Fruit fly (Drosophila melanogaster) whole organism, prepupa: Measurements from ENCODE around the gene mew.

ENCODE experiments used
- CG10631 ChIP-seq: fragments of 200-800 bp; sonication (Bioruptor generic); optimal IDR thresholded peaks from 2 replicates; lab custom pipeline; 2016; ENCODE audit warnings: missing biosample characterization, missing genetic modification characterization
- CG10669 ChIP-seq: fragments of 200-800 bp; sonication (Bioruptor generic); optimal IDR thresholded peaks from 3 replicates; lab custom pipeline; 2018; ENCODE audit warnings: missing biosample characterization, mild to moderate bottlenecking, missing genetic modification characterization, moderate library complexity
- CG16779 ChIP-seq: fragments of 200-800 bp; sonication (Bioruptor generic); optimal IDR thresholded peaks from 3 replicates; lab custom pipeline; 2017; ENCODE audit warnings: missing biosample characterization, mild to moderate bottlenecking, missing genetic modification characterization
- CG31627 ChIP-seq: fragments of 200-800 bp; sonication (Bioruptor generic); optimal IDR thresholded peaks from 3 replicates; lab custom pipeline; 2016; ENCODE audit warnings: missing biosample characterization, missing genetic modification characterization
- CG32006 ChIP-seq: fragments of 200-800 bp; sonication (Bioruptor generic); optimal IDR thresholded peaks from 3 replicates; lab custom pipeline; 2017; ENCODE audit warnings: missing biosample characterization, mild to moderate bottlenecking, missing genetic modification characterization
- CG34406 ChIP-seq: fragments of 200-800 bp; sonication (Bioruptor generic); optimal IDR thresholded peaks from 3 replicates; lab custom pipeline; 2016; ENCODE audit warnings: missing biosample characterization, missing genetic modification characterization
- CG3919 ChIP-seq: fragments of 200-800 bp; sonication (Bioruptor generic); optimal IDR thresholded peaks from 3 replicates; lab custom pipeline; 2016; ENCODE audit warnings: missing biosample characterization, missing genetic modification characterization
- CG6163 ChIP-seq: fragments of 200-800 bp; sonication (Bioruptor generic); IDR thresholded peaks from 3 replicates; pipeline ENCODE4 v1.3.6; 2022; ENCODE audit warnings: missing biosample characterization, missing genetic modification characterization
- CG6276 ChIP-seq: fragments of 200-800 bp; sonication (Bioruptor generic); optimal IDR thresholded peaks from 2 replicates; lab custom pipeline; 2017; ENCODE audit warnings: missing biosample characterization, mild to moderate bottlenecking, missing genetic modification characterization
- CG6808 ChIP-seq: fragments of 200-800 bp; sonication (Bioruptor generic); optimal IDR thresholded peaks from 3 replicates; lab custom pipeline; 2017; ENCODE audit warnings: missing biosample characterization, missing genetic modification characterization, mild to moderate bottlenecking, moderate library complexity, missing genetic modification reagents
- CG7368 ChIP-seq: fragments of 200-800 bp; sonication (Bioruptor generic); optimal IDR thresholded peaks from 3 replicates; lab custom pipeline; 2016; ENCODE audit warnings: missing biosample characterization, missing genetic modification characterization
- CG8119 ChIP-seq: fragments of 200-800 bp; sonication (Bioruptor generic); IDR thresholded peaks from 3 replicates; pipeline ENCODE4 v1.3.6; 2022; ENCODE audit warnings: missing biosample characterization, missing genetic modification characterization
- CG8319 ChIP-seq: fragments of 200-800 bp; sonication (Bioruptor generic); optimal IDR thresholded peaks from 3 replicates; lab custom pipeline; 2016; ENCODE audit warnings: missing biosample characterization, missing genetic modification characterization
- CG8632 ChIP-seq: fragments of 200-800 bp; sonication (Bioruptor generic); optimal IDR thresholded peaks from 3 replicates; lab custom pipeline; 2016; ENCODE audit warnings: missing biosample characterization, missing genetic modification characterization
- CG9139 ChIP-seq: fragments of 200-800 bp; sonication (Bioruptor generic); optimal IDR thresholded peaks from 3 replicates; lab custom pipeline; 2017; ENCODE audit warnings: missing biosample characterization, mild to moderate bottlenecking, missing genetic modification characterization
- Eip75B ChIP-seq: fragments of 200-800 bp; sonication (Bioruptor generic); optimal IDR thresholded peaks from 3 replicates; lab custom pipeline; 2016; ENCODE audit warnings: missing biosample characterization, missing genetic modification characterization
- Eip78C ChIP-seq: fragments of 200-800 bp; sonication (Bioruptor generic); peaks from one replicate; lab custom pipeline; 2016; ENCODE audit warnings: missing biosample characterization, missing genetic modification characterization
- Eip93F ChIP-seq: fragments of 200-800 bp; sonication (Bioruptor generic); optimal IDR thresholded peaks from 2 replicates; lab custom pipeline; 2016; ENCODE audit warnings: missing biosample characterization, mild to moderate bottlenecking, missing genetic modification characterization
- Ets21C ChIP-seq: fragments of 200-800 bp; sonication (Bioruptor generic); optimal IDR thresholded peaks from 3 replicates; lab custom pipeline; 2016; ENCODE audit warnings: missing biosample characterization, missing genetic modification characterization
- Ets96B ChIP-seq: fragments of 200-800 bp; optimal IDR thresholded peaks from 2 replicates; lab custom pipeline; 2019; ENCODE audit warnings: missing biosample characterization, mild to moderate bottlenecking, missing genetic modification characterization, moderate library complexity
- Gug ChIP-seq: fragments of 200-800 bp; sonication (Bioruptor generic); IDR thresholded peaks from 2 replicates; pipeline ENCODE4 v1.3.6; 2022; ENCODE audit warnings: missing biosample characterization, missing genetic modification characterization
- Hr38 ChIP-seq: sonication (Bioruptor generic); optimal IDR thresholded peaks from 2 replicates; lab custom pipeline; 2016; ENCODE audit warnings: missing biosample characterization, missing genetic modification characterization
- Hr39 ChIP-seq: fragments of 200-800 bp; sonication (Bioruptor generic); optimal IDR thresholded peaks from 2 replicates; lab custom pipeline; 2016; ENCODE audit warnings: missing biosample characterization, missing genetic modification characterization
- Hr4 ChIP-seq: fragments of 200-800 bp; sonication (Bioruptor generic); optimal IDR thresholded peaks from 3 replicates; lab custom pipeline; 2016; ENCODE audit warnings: missing biosample characterization, missing genetic modification characterization
- Met ChIP-seq: fragments of 200-800 bp; sonication (Bioruptor generic); optimal IDR thresholded peaks from 3 replicates; lab custom pipeline; 2016; ENCODE audit warnings: missing biosample characterization, missing genetic modification characterization
- Sox102F ChIP-seq: fragments of 200-800 bp; sonication (Bioruptor generic); optimal IDR thresholded peaks from 2 replicates; lab custom pipeline; 2016; ENCODE audit warnings: missing biosample characterization, mild to moderate bottlenecking, missing genetic modification characterization
- Sox14 ChIP-seq: fragments of 200-800 bp; sonication (Bioruptor generic); optimal IDR thresholded peaks from 3 replicates; lab custom pipeline; 2016; ENCODE audit warnings: missing biosample characterization, missing genetic modification characterization
- Sox15 ChIP-seq: fragments of 200-800 bp; sonication (Bioruptor generic); optimal IDR thresholded peaks from 3 replicates; lab custom pipeline; 2016; ENCODE audit warnings: missing biosample characterization, missing genetic modification characterization
- achi ChIP-seq: fragments of 200-800 bp; sonication (Bioruptor generic); optimal IDR thresholded peaks from 3 replicates; lab custom pipeline; 2016; ENCODE audit warnings: missing biosample characterization, missing genetic modification characterization
- acj6 ChIP-seq: fragments of 200-800 bp; sonication (Bioruptor generic); optimal IDR thresholded peaks from 3 replicates; lab custom pipeline; 2016; ENCODE audit warnings: missing biosample characterization, missing genetic modification characterization
- dsx ChIP-seq: fragments of 200-800 bp; optimal IDR thresholded peaks from 3 replicates; lab custom pipeline; 2019; ENCODE audit warnings: missing biosample characterization, mild to moderate bottlenecking, missing genetic modification characterization, moderate library complexity; ENCODE audit not compliant: poor library complexity, severe bottlenecking
- eg ChIP-seq: fragments of 200-800 bp; sonication (Bioruptor generic); IDR thresholded peaks from 3 replicates; pipeline ENCODE4 v1.3.6; 2022; ENCODE audit warnings: missing biosample characterization, missing genetic modification characterization
- esn ChIP-seq: fragments of 200-800 bp; sonication (Bioruptor generic); optimal IDR thresholded peaks from 2 replicates; lab custom pipeline; 2016; ENCODE audit warnings: missing biosample characterization, mild to moderate bottlenecking, missing genetic modification characterization, moderate library complexity
- fd59A ChIP-seq: fragments of 200-800 bp; sonication (Bioruptor generic); optimal IDR thresholded peaks from 2 replicates; lab custom pipeline; 2017; ENCODE audit warnings: missing biosample characterization, mild to moderate bottlenecking, missing genetic modification characterization, missing genetic modification reagents
- fd85E ChIP-seq: fragments of 200-800 bp; sonication (Bioruptor generic); optimal IDR thresholded peaks from 3 replicates; lab custom pipeline; 2016; ENCODE audit warnings: missing biosample characterization, missing genetic modification characterization
- fkh ChIP-seq: fragments of 200-800 bp; sonication (Bioruptor generic); optimal IDR thresholded peaks from 3 replicates; lab custom pipeline; 2017; ENCODE audit warnings: missing biosample characterization, mild to moderate bottlenecking, missing genetic modification characterization, moderate library complexity
- lz ChIP-seq: fragments of 200-800 bp; sonication (Bioruptor generic); optimal IDR thresholded peaks from 3 replicates; lab custom pipeline; 2016; ENCODE audit warnings: missing biosample characterization, missing genetic modification characterization
- net ChIP-seq: fragments of 200-800 bp; sonication (Bioruptor generic); optimal IDR thresholded peaks from 3 replicates; lab custom pipeline; 2016; ENCODE audit warnings: missing biosample characterization, missing genetic modification characterization
- salr ChIP-seq, 2 experiments: fragments of 200-800 bp; sonication (Bioruptor generic); optimal IDR thresholded peaks; 3 replicates each; lab custom pipeline; 2016 to 2018; ENCODE audit warnings: missing biosample characterization in 2 of 2, missing genetic modification characterization in 2 of 2, mild to moderate bottlenecking in 1 of 2
- spab ChIP-seq: fragments of 200-800 bp; sonication (Bioruptor generic); optimal IDR thresholded peaks from 2 replicates; lab custom pipeline; 2017; ENCODE audit warnings: missing biosample characterization, mild to moderate bottlenecking, missing genetic modification characterization, missing genetic modification reagents
- ss ChIP-seq, 2 experiments: fragments of 200-800 bp; sonication (Bioruptor generic); optimal IDR thresholded peaks; 2 replicates in 1 of 2; 3 replicates in 1 of 2; lab custom pipeline; 2017 to 2018; ENCODE audit warnings: mild to moderate bottlenecking in 2 of 2, missing biosample characterization in 2 of 2, missing genetic modification characterization in 2 of 2, moderate library complexity in 1 of 2
- svp ChIP-seq: fragments of 200-800 bp; sonication (Bioruptor generic); peaks from one replicate; lab custom pipeline; 2016; ENCODE audit warnings: missing biosample characterization, missing genetic modification characterization
- topi ChIP-seq: fragments of 200-800 bp; sonication (Bioruptor generic); optimal IDR thresholded peaks from 3 replicates; lab custom pipeline; 2016; ENCODE audit warnings: missing biosample characterization, missing genetic modification characterization
- vri ChIP-seq: fragments of 200-800 bp; sonication (Bioruptor generic); optimal IDR thresholded peaks from 3 replicates; lab custom pipeline; 2016; ENCODE audit warnings: missing biosample characterization, mild to moderate bottlenecking, missing genetic modification characterization

Gene mew

DNA sequence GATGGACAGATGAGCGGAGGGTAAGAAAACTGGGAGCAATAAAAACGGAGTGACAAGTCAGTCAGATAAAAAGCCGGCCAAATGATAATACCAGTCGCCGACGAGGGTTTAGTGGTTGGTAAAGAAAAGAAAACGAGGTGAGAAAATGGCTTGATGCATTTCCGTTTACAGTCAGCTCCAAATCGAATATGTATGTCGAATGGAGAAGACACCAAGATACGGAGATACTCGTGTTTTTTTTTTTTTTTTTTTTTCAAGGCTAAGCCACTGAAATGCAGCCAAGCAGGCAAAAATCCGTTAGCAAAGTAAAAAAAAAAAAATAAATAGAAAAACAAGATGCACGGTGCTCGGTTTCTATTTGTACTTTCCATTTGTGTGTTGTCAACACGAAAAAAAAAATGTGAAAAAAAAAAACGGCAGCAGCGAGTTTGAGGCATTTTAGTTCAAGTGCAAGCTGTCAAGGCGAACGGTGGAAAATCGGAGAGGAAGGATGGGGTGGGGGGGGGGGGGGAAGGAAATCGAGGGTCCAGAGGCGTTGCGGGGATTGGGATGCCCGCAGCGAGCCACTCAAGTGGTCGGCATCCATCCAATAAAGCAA lies 14.5 kb downstream of the mew start (continued):
- TF ChIP-seq fkh (GFP tag; lab: Kevin White, UChicago) (peak; percentile 28), fd59A (GFP tag; lab: Kevin White, UChicago) (no peak), Sox15 (no peak), Sox14 (GFP tag; lab: Kevin White, UChicago) (no peak), spab (GFP tag; lab: Kevin White, UChicago) (no peak), svp (GFP tag; lab: Kevin White, UChicago) (peak; percentile 41), CG10669 (no peak), Met (GFP tag; lab: Kevin White, UChicago) (no peak), Ets96B (tag; lab: Kevin White, UChicago) (no peak), ss (GFP tag; optimal IDR thresholded peaks at IDR 0.05; lab: Kevin White, UChicago) (peak in 1 of 2 experiments; percentile 29), vri (GFP tag; lab: Kevin White, UChicago) (peak; percentile 5)

DNA sequence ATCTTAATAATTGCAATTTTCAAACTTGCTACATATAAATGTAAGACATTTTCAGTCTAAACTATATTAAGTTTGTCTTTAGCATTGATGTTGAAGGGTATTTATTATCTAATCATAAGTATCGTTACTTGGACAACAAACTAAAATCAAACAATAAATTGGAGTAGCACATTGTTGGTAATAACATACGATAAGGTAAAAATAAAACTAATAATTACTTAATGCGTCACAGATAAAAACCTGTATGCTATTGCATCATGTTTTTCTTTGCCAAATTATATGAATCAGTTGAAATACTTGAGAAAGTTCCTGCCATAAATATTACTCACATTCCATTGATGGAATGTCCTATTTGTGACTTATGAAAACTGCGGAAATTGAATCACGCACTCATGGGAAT lies 17.5 kb downstream of the mew start:
- no peak for TF ChIP-seq CG31627
- no peak for TF ChIP-seq net
- no peak for TF ChIP-seq Hr4
- no peak for TF ChIP-seq lz
- no peak for TF ChIP-seq CG8119 (GFP tag; lab: Robert Waterston, UW)
- no peak for TF ChIP-seq acj6 (GFP tag; lab: Kevin White, UChicago)
- no peak for TF ChIP-seq Met (GFP tag; lab: Kevin White, UChicago)
- no peak for TF ChIP-seq Ets21C
- TF ChIP-seq esn (GFP tag; lab: Kevin White, UChicago): peak; percentile 4
- peak; percentile 56 for TF ChIP-seq Eip78C
- peak in 1 of 2 experiments; percentile 13 for TF ChIP-seq salr (GFP tag; optimal IDR thresholded peaks at IDR 0.05; lab: Kevin White, UChicago)
- no peak for TF ChIP-seq CG7368 (GFP tag; lab: Kevin White, UChicago)
- TF ChIP-seq fd85E (GFP tag; lab: Kevin White, UChicago): no peak
- no peak for TF ChIP-seq CG8319 (GFP tag; lab: Kevin White, UChicago)

dm6 chrX:13238294-13238917 lies 19.9 kb downstream of the mew start:
- peak; percentile 59 for TF ChIP-seq topi (GFP tag; lab: Kevin White, UChicago)
- peak; percentile 84 for TF ChIP-seq Eip78C
- TF ChIP-seq Sox14 (GFP tag; lab: Kevin White, UChicago): peak; percentile 59
- TF ChIP-seq CG8632 (GFP tag; lab: Kevin White, UChicago): no peak
- TF ChIP-seq CG16779 (tag; lab: Kevin White, UChicago): peak; percentile 49
- TF ChIP-seq dsx (GFP tag; lab: Kevin White, UChicago): peak; percentile 11
- TF ChIP-seq CG3919: peak; percentile 57
- no peak for TF ChIP-seq ss (GFP tag; optimal IDR thresholded peaks at IDR 0.05; lab: Kevin White, UChicago)
- TF ChIP-seq Sox15: no peak
- TF ChIP-seq Eip93F: no peak
- TF ChIP-seq lz: peak; percentile 45
- TF ChIP-seq Met (GFP tag; lab: Kevin White, UChicago): peak; percentile 63
- TF ChIP-seq Ets96B (tag; lab: Kevin White, UChicago): peak; percentile 34
- TF ChIP-seq CG6276 (GFP tag; lab: Kevin White, UChicago): peak; percentile 86
- TF ChIP-seq eg (GFP tag; lab: Robert Waterston, UW): peak; percentile 94
- peak; percentile 64 for TF ChIP-seq net
- TF ChIP-seq CG31627: peak; percentile 50
- TF ChIP-seq CG10669: peak; percentile 27
- TF ChIP-seq esn (GFP tag; lab: Kevin White, UChicago): peak; percentile 61
- TF ChIP-seq achi: peak; percentile 67
- peak; percentile 43 for TF ChIP-seq Sox102F (GFP tag; lab: Kevin White, UChicago)
- TF ChIP-seq CG32006 (GFP tag; lab: Kevin White, UChicago): peak; percentile 89
- peak; percentile 17 for TF ChIP-seq Ets21C
- no peak for TF ChIP-seq CG9139 (GFP tag; lab: Kevin White, UChicago)
- TF ChIP-seq CG34406: peak; percentile 40
- TF ChIP-seq CG7368 (GFP tag; lab: Kevin White, UChicago): peak; percentile 44
- peak; percentile 57 for TF ChIP-seq CG10631 (GFP tag; lab: Kevin White, UChicago)
- peak; percentile 63 for TF ChIP-seq Hr39 (GFP tag; lab: Kevin White, UChicago)
- peak; percentile 87 for TF ChIP-seq CG6163 (GFP tag; lab: Robert Waterston, UW)
- TF ChIP-seq Eip75B: peak; percentile 50
- TF ChIP-seq salr (GFP tag; optimal IDR thresholded peaks at IDR 0.05; lab: Kevin White, UChicago): peak in 1 of 2 experiments; percentile 36
- peak; percentile 83 for TF ChIP-seq Gug (GFP tag; lab: Robert Waterston, UW)
- TF ChIP-seq CG6808 (GFP tag; lab: Kevin White, UChicago): no peak
- TF ChIP-seq Hr38 (GFP tag; lab: Kevin White, UChicago): no peak
- no peak for TF ChIP-seq fd59A (GFP tag; lab: Kevin White, UChicago)
- TF ChIP-seq CG8119 (GFP tag; lab: Robert Waterston, UW): peak; percentile 90
